Fruit fly (Drosophila melanogaster) whole organism, embryonic: ENCODE results near the gene kirre.

Experiments used
- CG10654 ChIP-seq: fragments of 200-800 bp; sonication (Bioruptor generic); optimal IDR thresholded peaks from 2 replicates; lab custom pipeline; 2016; ENCODE audit warnings: missing biosample characterization, missing genetic modification characterization
- CG10959 ChIP-seq: fragments of 200-800 bp; sonication (Bioruptor generic); IDR thresholded peaks from 2 replicates; pipeline ENCODE4 v1.3.6; 2022; ENCODE audit warnings: missing biosample characterization, missing genetic modification characterization
- CG11456 ChIP-seq: fragments of 200-800 bp; sonication (Bioruptor generic); IDR thresholded peaks from 3 replicates; pipeline ENCODE4 v1.3.6; 2022; ENCODE audit warnings: missing biosample characterization, missing genetic modification characterization
- CG11560 ChIP-seq: fragments of 200-800 bp; sonication (Bioruptor generic); IDR thresholded peaks from 3 replicates; pipeline ENCODE4 v1.3.6; 2022; ENCODE audit warnings: missing biosample characterization, missing genetic modification characterization
- CG12299 ChIP-seq: fragments of 200-800 bp; sonication (Bioruptor generic); optimal IDR thresholded peaks from 2 replicates; lab custom pipeline; 2018; ENCODE audit warnings: missing biosample characterization, mild to moderate bottlenecking, missing genetic modification characterization
- CG12942 ChIP-seq: fragments of 200-800 bp; sonication (Bioruptor generic); optimal IDR thresholded peaks from 3 replicates; lab custom pipeline; 2016; ENCODE audit warnings: missing biosample characterization, missing genetic modification characterization
- CG16813 ChIP-seq: fragments of 200-800 bp; sonication (Bioruptor generic); IDR thresholded peaks from 3 replicates; pipeline ENCODE4 v1.3.6; 2022; ENCODE audit warnings: missing biosample characterization, missing genetic modification characterization; ENCODE audit not compliant: partially characterized antibody
- CG17912 ChIP-seq: fragments of 200-800 bp; sonication (Bioruptor generic); optimal IDR thresholded peaks from 2 replicates; lab custom pipeline; 2018; ENCODE audit warnings: missing biosample characterization, mild to moderate bottlenecking, missing genetic modification characterization
- CG18262 ChIP-seq: fragments of 200-800 bp; optimal IDR thresholded peaks from 3 replicates; lab custom pipeline; 2019; ENCODE audit warnings: missing biosample characterization, mild to moderate bottlenecking, missing genetic modification characterization, moderate library complexity
- CG31441 ChIP-seq: fragments of 200-800 bp; sonication (Bioruptor generic); IDR thresholded peaks from 2 replicates; pipeline ENCODE4 v1.3.6; 2022; ENCODE audit warnings: missing biosample characterization, missing genetic modification characterization
- CG4820 ChIP-seq: fragments of 200-800 bp; sonication (Bioruptor generic); optimal IDR thresholded peaks from 3 replicates; lab custom pipeline; 2016; ENCODE audit warnings: missing biosample characterization, missing genetic modification characterization
- CG4854 ChIP-seq: fragments of 200-800 bp; sonication (Bioruptor generic); optimal IDR thresholded peaks from 2 replicates; lab custom pipeline; 2016; ENCODE audit warnings: missing biosample characterization, missing genetic modification characterization, inconsistent platforms
- CG6813 ChIP-seq: fragments of 200-800 bp; sonication (Bioruptor generic); optimal IDR thresholded peaks from 2 replicates; lab custom pipeline; 2017; ENCODE audit warnings: missing biosample characterization, missing genetic modification characterization, mild to moderate bottlenecking, moderate library complexity, missing genetic modification reagents
- CG8359 ChIP-seq: fragments of 200-800 bp; sonication (Bioruptor generic); optimal IDR thresholded peaks from 2 replicates; lab custom pipeline; 2017; ENCODE audit warnings: missing biosample characterization, mild to moderate bottlenecking, missing genetic modification characterization, borderline replicate concordance
- CG9932 ChIP-seq: fragments of 200-800 bp; sonication (Bioruptor generic); IDR thresholded peaks from 2 replicates; pipeline ENCODE4 v1.3.6; 2022; ENCODE audit warnings: missing biosample characterization, missing genetic modification characterization
- D ChIP-seq, 2 experiments: fragments of 200-800 bp in 1 of 2; fragments of >200 bp in 1 of 2; sonication (Bioruptor generic) in 1 of 2; optimal IDR thresholded peaks; 2 replicates in 1 of 2; 3 replicates in 1 of 2; lab custom pipeline; 2017; ENCODE audit warnings: mild to moderate bottlenecking in 1 of 2, missing biosample characterization in 1 of 2, missing genetic modification characterization in 1 of 2, missing genetic modification reagents in 1 of 2
- Dip3 ChIP-seq: fragments of 200-800 bp; sonication (Bioruptor generic); optimal IDR thresholded peaks from 3 replicates; lab custom pipeline; 2016; ENCODE audit warnings: missing biosample characterization, missing genetic modification characterization
- Eip74EF ChIP-seq, 2 experiments: fragments of 200-800 bp in 1 of 2; fragments of >200 bp in 1 of 2; sonication (Bioruptor generic) in 1 of 2; optimal IDR thresholded peaks; 2 replicates each; lab custom pipeline; 2017 to 2019; ENCODE audit warnings: missing biosample characterization in 2 of 2, missing genetic modification characterization in 2 of 2, mild to moderate bottlenecking in 1 of 2, moderate library complexity in 1 of 2
- H2.0 ChIP-seq: fragments of 200-800 bp; sonication (Bioruptor generic); IDR thresholded peaks from 2 replicates; pipeline ENCODE4 v1.3.6; 2022; ENCODE audit warnings: missing biosample characterization, missing genetic modification characterization
- HLH54F ChIP-seq: fragments of 200-800 bp; sonication (Bioruptor generic); optimal IDR thresholded peaks from 3 replicates; lab custom pipeline; 2016; ENCODE audit warnings: missing biosample characterization, missing genetic modification characterization
- Hmr ChIP-seq: fragments of 200-800 bp; sonication (Bioruptor generic); optimal IDR thresholded peaks from 3 replicates; lab custom pipeline; 2017; ENCODE audit warnings: mild to moderate bottlenecking, missing biosample characterization, missing genetic modification reagents, missing genetic modification characterization
- Hr51 ChIP-seq, 2 experiments: fragments of 200-800 bp; sonication (Bioruptor generic); optimal IDR thresholded peaks; 2 replicates in 1 of 2; 3 replicates in 1 of 2; lab custom pipeline; 2016 to 2018; ENCODE audit warnings: missing biosample characterization in 2 of 2, missing genetic modification characterization in 2 of 2, mild to moderate bottlenecking in 1 of 2, moderate library complexity in 1 of 2
- MBD-R2 ChIP-seq: fragments of 200-800 bp; sonication (Bioruptor generic); IDR thresholded peaks from 2 replicates; pipeline ENCODE4 v1.3.6; 2022; ENCODE audit warnings: missing biosample characterization, missing genetic modification characterization
- Mad ChIP-seq: fragments of 200-800 bp; sonication (Bioruptor generic); optimal IDR thresholded peaks from 2 replicates; lab custom pipeline; 2016; ENCODE audit warnings: missing biosample characterization, missing genetic modification characterization
- Max ChIP-seq: fragments of 200-800 bp; sonication (Bioruptor generic); optimal IDR thresholded peaks from 2 replicates; lab custom pipeline; 2016; ENCODE audit warnings: missing biosample characterization, mild to moderate bottlenecking, missing genetic modification characterization
- Neu2 ChIP-seq: fragments of 200-800 bp; sonication (Bioruptor generic); optimal IDR thresholded peaks from 3 replicates; lab custom pipeline; 2016; ENCODE audit warnings: missing biosample characterization, missing genetic modification characterization, borderline replicate concordance
- Nf-YA ChIP-seq: fragments of 200-800 bp; sonication (Bioruptor generic); IDR thresholded peaks from 2 replicates; pipeline ENCODE4 v1.3.6; 2022; ENCODE audit warnings: missing biosample characterization, missing genetic modification characterization
- NfI ChIP-seq: fragments of 200-800 bp; sonication (Bioruptor generic); optimal IDR thresholded peaks from 3 replicates; lab custom pipeline; 2018; ENCODE audit warnings: missing biosample characterization, mild to moderate bottlenecking, missing genetic modification characterization, moderate library complexity
- Xrp1 ChIP-seq: fragments of 200-800 bp; sonication (Bioruptor generic); IDR thresholded peaks from 2 replicates; pipeline ENCODE4 v1.3.6; 2022; ENCODE audit warnings: missing biosample characterization, missing genetic modification characterization
- bbx ChIP-seq: fragments of 200-800 bp; sonication (Bioruptor generic); IDR thresholded peaks from 2 replicates; pipeline ENCODE4 v1.3.6; 2022; ENCODE audit warnings: missing biosample characterization, missing genetic modification characterization; ENCODE audit not compliant: partially characterized antibody
- bcd ChIP-seq: fragments of 200-800 bp; sonication (Bioruptor generic); optimal IDR thresholded peaks from 2 replicates; lab custom pipeline; 2017; ENCODE audit warnings: missing biosample characterization, mild to moderate bottlenecking, missing genetic modification characterization
- danr ChIP-seq: fragments of 200-800 bp; sonication (Bioruptor generic); IDR thresholded peaks from 2 replicates; pipeline ENCODE4 v1.3.6; 2022; ENCODE audit warnings: missing biosample characterization, missing genetic modification characterization
- dmrt99B ChIP-seq: fragments of 200-800 bp; sonication (Bioruptor generic); optimal IDR thresholded peaks from 2 replicates; lab custom pipeline; 2018; ENCODE audit warnings: missing biosample characterization, mild to moderate bottlenecking, missing genetic modification characterization, moderate library complexity
- dpn ChIP-seq, 2 experiments: fragments of 200-800 bp; sonication (Bioruptor generic); optimal IDR thresholded peaks; 3 replicates each; lab custom pipeline; 2016; ENCODE audit warnings: missing biosample characterization in 2 of 2, missing genetic modification characterization in 2 of 2
- ems ChIP-seq: fragments of 200-800 bp; sonication (Bioruptor generic); optimal IDR thresholded peaks from 3 replicates; lab custom pipeline; 2016; ENCODE audit warnings: missing biosample characterization, missing genetic modification characterization
- exex ChIP-seq: fragments of 200-800 bp; sonication (Bioruptor generic); optimal IDR thresholded peaks from 4 replicates; lab custom pipeline; 2018; ENCODE audit warnings: missing biosample characterization, mild to moderate bottlenecking, missing genetic modification characterization, moderate library complexity
- fd96Cb ChIP-seq: fragments of 200-800 bp; sonication (Bioruptor generic); optimal IDR thresholded peaks from 2 replicates; lab custom pipeline; 2018; ENCODE audit warnings: missing biosample characterization, mild to moderate bottlenecking, missing genetic modification characterization, moderate library complexity
- fru ChIP-seq: fragments of >200 bp; optimal IDR thresholded peaks from 2 replicates; lab custom pipeline; 2017
- gcm ChIP-seq: fragments of 200-800 bp; sonication (Bioruptor generic); optimal IDR thresholded peaks from 2 replicates; lab custom pipeline; 2019; ENCODE audit warnings: missing biosample characterization, mild to moderate bottlenecking, missing genetic modification characterization, moderate library complexity
- insv ChIP-seq, 2 experiments: fragments of 200-800 bp; sonication (Bioruptor generic); optimal IDR thresholded peaks; 3 replicates each; lab custom pipeline; 2016 to 2018; ENCODE audit warnings: missing biosample characterization in 2 of 2, missing genetic modification characterization in 2 of 2
- kah ChIP-seq: fragments of 200-800 bp; sonication (Bioruptor generic); optimal IDR thresholded peaks from 2 replicates; lab custom pipeline; 2018; ENCODE audit warnings: missing biosample characterization, mild to moderate bottlenecking, missing genetic modification characterization
- ken ChIP-seq: fragments of 200-800 bp; sonication (Bioruptor generic); IDR thresholded peaks from 3 replicates; pipeline ENCODE4 v1.3.6; 2022; ENCODE audit warnings: missing biosample characterization, missing genetic modification characterization
- klu ChIP-seq: fragments of 200-800 bp; sonication (Bioruptor generic); IDR thresholded peaks from 2 replicates; pipeline ENCODE4 v1.3.6; 2022; ENCODE audit warnings: missing biosample characterization, missing genetic modification characterization
- pb ChIP-seq: fragments of 200-800 bp; sonication (Bioruptor generic); optimal IDR thresholded peaks from 3 replicates; lab custom pipeline; 2016; ENCODE audit warnings: missing biosample characterization, missing genetic modification characterization
- sens ChIP-seq: fragments of 200-800 bp; sonication (Bioruptor generic); peaks from one replicate; lab custom pipeline; 2016; ENCODE audit warnings: missing biosample characterization, missing genetic modification characterization
- tgo ChIP-seq: fragments of 200-800 bp; sonication (Bioruptor generic); IDR thresholded peaks from 3 replicates; pipeline ENCODE4 v1.3.6; 2022; ENCODE audit warnings: missing biosample characterization, missing genetic modification characterization
- tio ChIP-seq: fragments of 200-800 bp; sonication (Bioruptor generic); optimal IDR thresholded peaks from 2 replicates; lab custom pipeline; 2017; ENCODE audit warnings: missing biosample characterization, missing genetic modification characterization, inconsistent platforms
- tup ChIP-seq: fragments of 200-800 bp; sonication (Bioruptor generic); optimal IDR thresholded peaks from 2 replicates; lab custom pipeline; 2016; ENCODE audit warnings: missing biosample characterization, mild to moderate bottlenecking, missing genetic modification characterization, moderate library complexity
- vnd ChIP-seq: fragments of 200-800 bp; sonication (Bioruptor generic); IDR thresholded peaks from 3 replicates; pipeline ENCODE4 v1.3.6; 2022; ENCODE audit warnings: missing biosample characterization, missing genetic modification characterization; ENCODE audit not compliant: partially characterized antibody
- wor ChIP-seq: fragments of 200-800 bp; sonication (Bioruptor generic); IDR thresholded peaks from 2 replicates; pipeline ENCODE4 v1.3.6; 2022; ENCODE audit warnings: missing biosample characterization, missing genetic modification characterization

The kirre gene

DNA sequence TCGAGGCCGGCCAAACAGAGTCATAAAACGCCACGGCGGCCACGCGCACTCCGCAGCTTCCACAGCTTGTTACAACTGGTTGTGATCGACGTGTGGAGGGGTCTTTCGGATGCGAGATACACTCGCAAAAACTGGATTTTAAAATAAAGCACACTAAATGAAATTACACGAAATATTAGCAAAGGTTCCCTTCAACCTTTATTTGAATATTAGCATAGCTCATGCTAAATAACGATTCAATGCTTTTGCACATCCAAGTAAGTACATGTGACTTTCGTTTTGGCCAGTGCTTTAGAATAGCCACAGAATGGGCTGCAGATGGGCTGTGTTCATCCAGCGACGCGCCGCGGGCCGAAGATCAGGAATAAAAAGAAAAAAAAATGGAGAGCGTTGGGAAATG, 305.8 kb downstream of the kirre start (continued):
- TF ChIP-seq klu = peak; percentile 32; the same call in 1 of the 2 replicates
- TF ChIP-seq exex (tag; lab: Kevin White, UChicago) = no peak
- peak; percentile 11 to 28 for TF ChIP-seq Hr51 (GFP tag; optimal IDR thresholded peaks at IDR 0.05; lab: Kevin White, UChicago)
- TF ChIP-seq Mad = peak; percentile 15
- peak; percentile 72 for TF ChIP-seq wor (GFP tag; lab: Robert Waterston, UW)
- no peak for TF ChIP-seq fru
- TF ChIP-seq CG8359 (GFP tag; lab: Kevin White, UChicago) = peak; percentile 28
- peak; percentile 60 for TF ChIP-seq pb (GFP tag; lab: Kevin White, UChicago)
- peak; percentile 24 for TF ChIP-seq Max (GFP tag; lab: Kevin White, UChicago)
- TF ChIP-seq tgo = peak; percentile 74
- peak; percentile 97 for TF ChIP-seq sens
- TF ChIP-seq Neu2 (GFP tag; lab: Kevin White, UChicago) = no peak
- TF ChIP-seq CG12942 (GFP tag; lab: Kevin White, UChicago) = peak; percentile 20
- TF ChIP-seq HLH54F (GFP tag; lab: Kevin White, UChicago) = peak; percentile 11
- peak; percentile 67 for TF ChIP-seq H2.0 (GFP tag; lab: Robert Waterston, UW)
- peak; percentile 26; the same call in 1 of the 2 replicates for TF ChIP-seq MBD-R2 (GFP tag; lab: Robert Waterston, UW)
- peak; percentile 84 for TF ChIP-seq CG18262
- TF ChIP-seq danr = peak; percentile 64; the same call in 1 of the 2 replicates
- TF ChIP-seq vnd (GFP tag; lab: Robert Waterston, UW) = no peak
- no peak for TF ChIP-seq CG9932 (GFP tag; lab: Robert Waterston, UW)
- TF ChIP-seq Eip74EF (GFP tag; optimal IDR thresholded peaks at IDR 0.05; lab: Kevin White, UChicago) = peak in 1 of 2 experiments; percentile 22
- TF ChIP-seq dmrt99B (tag; lab: Kevin White, UChicago) = peak; percentile 66
- no peak for TF ChIP-seq CG12299 (tag; lab: Kevin White, UChicago)
- peak; percentile 82 for TF ChIP-seq fd96Cb (tag; lab: Kevin White, UChicago)
- TF ChIP-seq dpn (GFP tag; optimal IDR thresholded peaks at IDR 0.05; lab: Kevin White, UChicago) = peak; percentile 58 to 61
- no peak for TF ChIP-seq Hmr
- TF ChIP-seq CG4854 (GFP tag; lab: Kevin White, UChicago) = peak; percentile 6
- peak; percentile 41 for TF ChIP-seq tio (GFP tag; lab: Kevin White, UChicago)
- peak; percentile 44 for TF ChIP-seq tup (GFP tag; lab: Kevin White, UChicago)
- peak; percentile 57; the same call in 1 of the 2 replicates for TF ChIP-seq CG31441 (GFP tag; lab: Robert Waterston, UW)
- peak; percentile 81 for TF ChIP-seq CG10959 (GFP tag; lab: Robert Waterston, UW)
- TF ChIP-seq gcm (GFP tag; lab: Kevin White, UChicago) = peak; percentile 52
- TF ChIP-seq Nf-YA (GFP tag; lab: Robert Waterston, UW) = peak; percentile 61; the same call in 1 of the 2 replicates
- peak; percentile 60 for TF ChIP-seq bcd (GFP tag; lab: Kevin White, UChicago)
- peak; percentile 78 for TF ChIP-seq ken (GFP tag; lab: Robert Waterston, UW)
- TF ChIP-seq CG16813 = no peak
- no peak for TF ChIP-seq D (optimal IDR thresholded peaks at IDR 0.05; lab: Kevin White, UChicago)
- TF ChIP-seq D (GFP tag; optimal IDR thresholded peaks at IDR 0.05; lab: Kevin White, UChicago) = peak; percentile 74
- peak; percentile 80 for TF ChIP-seq CG4820
- peak; percentile 73 for TF ChIP-seq CG10654 (GFP tag; lab: Kevin White, UChicago)
- no peak for TF ChIP-seq bbx
- TF ChIP-seq CG6813 = peak; percentile 49
- TF ChIP-seq kah (GFP tag; lab: Kevin White, UChicago) = no peak
- no peak for TF ChIP-seq CG17912 (GFP tag; lab: Kevin White, UChicago)
- TF ChIP-seq Xrp1 (GFP tag; lab: Robert Waterston, UW) = peak; percentile 86
- peak; percentile 37 for TF ChIP-seq ems
- no peak for TF ChIP-seq Dip3 (GFP tag; lab: Kevin White, UChicago)
- TF ChIP-seq insv (GFP tag; optimal IDR thresholded peaks at IDR 0.05; lab: Kevin White, UChicago) = no peak
- TF ChIP-seq NfI (GFP tag; lab: Kevin White, UChicago) = peak; percentile 63
- 0 out of 3 replicates have a peak, but pooled peaks have one; percentile 50 for TF ChIP-seq CG11560 (tag; lab: Robert Waterston, UW)
- peak; percentile 46; the same call in 1 of the 3 replicates for TF ChIP-seq CG11456 (GFP tag; lab: Robert Waterston, UW)
